Worm (Caenorhabditis elegans): ENCODE data around the gene spig-4.

- TF ChIP-seq fkh-10 (GFP tag; optimal IDR thresholded peaks at IDR 0.05) (no peak), pha-2 (tag; optimal IDR thresholded peaks at IDR 0.05) (no peak), hlh-15 (tag; optimal IDR thresholded peaks at IDR 0.05) (no peak)
These were observed 10.9 kb upstream of the spig-4 start for ce11 chrV:14317621-14318020.

Measured in whole organism, late embryonic.